Fruit fly (Drosophila melanogaster) whole organism, embryonic: ENCODE measurements around the gene Atg5.

ENCODE experiments used
- Atf-2 ChIP-seq: fragments of 200-800 bp; sonication (Bioruptor generic); optimal IDR thresholded peaks from 2 replicates; lab custom pipeline; 2016; ENCODE audit warnings: missing biosample characterization, missing genetic modification characterization
- Blimp-1 ChIP-seq: fragments of 200-800 bp; sonication (Bioruptor generic); optimal IDR thresholded peaks from 3 replicates; lab custom pipeline; 2018; ENCODE audit warnings: missing biosample characterization, missing genetic modification characterization, mild to moderate bottlenecking, moderate library complexity, missing genetic modification reagents
- CG10267 ChIP-seq: fragments of 200-800 bp; sonication (Bioruptor generic); optimal IDR thresholded peaks from 2 replicates; lab custom pipeline; 2018; ENCODE audit warnings: missing biosample characterization, mild to moderate bottlenecking, missing genetic modification characterization, moderate library complexity
- CG12219 ChIP-seq: fragments of 200-800 bp; sonication (Bioruptor generic); optimal IDR thresholded peaks from 3 replicates; lab custom pipeline; 2018; ENCODE audit warnings: missing biosample characterization, mild to moderate bottlenecking, missing genetic modification characterization
- CG12299 ChIP-seq: fragments of 200-800 bp; sonication (Bioruptor generic); optimal IDR thresholded peaks from 2 replicates; lab custom pipeline; 2018; ENCODE audit warnings: missing biosample characterization, mild to moderate bottlenecking, missing genetic modification characterization
- CG12391 ChIP-seq: fragments of 200-800 bp; sonication (Bioruptor generic); optimal IDR thresholded peaks from 3 replicates; lab custom pipeline; 2018; ENCODE audit warnings: missing biosample characterization, mild to moderate bottlenecking, missing genetic modification characterization, moderate library complexity
- CG13424 ChIP-seq: fragments of 200-800 bp; sonication (Bioruptor generic); optimal IDR thresholded peaks from 2 replicates; lab custom pipeline; 2019; ENCODE audit warnings: missing biosample characterization, mild to moderate bottlenecking, missing genetic modification characterization, moderate library complexity
- CG15514 ChIP-seq: fragments of 200-800 bp; sonication (Bioruptor generic); optimal IDR thresholded peaks from 3 replicates; lab custom pipeline; 2017; ENCODE audit warnings: missing biosample characterization, missing genetic modification characterization, mild to moderate bottlenecking, moderate library complexity, missing genetic modification reagents
- CG17328 ChIP-seq: fragments of 200-800 bp; sonication (Bioruptor generic); IDR thresholded peaks from 2 replicates; pipeline ENCODE4 v1.3.6; 2022; ENCODE audit warnings: missing biosample characterization, missing genetic modification characterization
- CG17359 ChIP-seq: fragments of 200-800 bp; sonication (Bioruptor generic); optimal IDR thresholded peaks from 3 replicates; lab custom pipeline; 2018; ENCODE audit warnings: missing biosample characterization, mild to moderate bottlenecking, missing genetic modification characterization, moderate library complexity
- CG18011 ChIP-seq: fragments of 200-800 bp; sonication (Bioruptor generic); optimal IDR thresholded peaks from 2 replicates; lab custom pipeline; 2017; ENCODE audit warnings: missing biosample characterization, missing genetic modification characterization, mild to moderate bottlenecking, moderate library complexity, missing genotype
- CG2889 ChIP-seq: fragments of 200-800 bp; sonication (Bioruptor generic); IDR thresholded peaks from 3 replicates; pipeline ENCODE4 v1.3.6; 2022; ENCODE audit warnings: missing biosample characterization, missing genetic modification characterization
- CG33213 ChIP-seq: fragments of 200-800 bp; sonication (Bioruptor generic); optimal IDR thresholded peaks from 3 replicates; lab custom pipeline; 2016; ENCODE audit warnings: missing biosample characterization, missing genetic modification characterization
- CG34376 ChIP-seq: fragments of 200-800 bp; sonication (Bioruptor generic); optimal IDR thresholded peaks from 2 replicates; lab custom pipeline; 2018; ENCODE audit warnings: missing biosample characterization, mild to moderate bottlenecking, missing genetic modification characterization
- CG4328 ChIP-seq: fragments of 200-800 bp; sonication (Bioruptor generic); optimal IDR thresholded peaks from 3 replicates; lab custom pipeline; 2017; ENCODE audit warnings: missing biosample characterization, missing genetic modification reagents, missing genetic modification characterization
- CG4820 ChIP-seq: fragments of 200-800 bp; sonication (Bioruptor generic); optimal IDR thresholded peaks from 3 replicates; lab custom pipeline; 2016; ENCODE audit warnings: missing biosample characterization, missing genetic modification characterization
- CG6654 ChIP-seq: fragments of 200-800 bp; sonication (Bioruptor generic); optimal IDR thresholded peaks from 2 replicates; lab custom pipeline; 2017; ENCODE audit warnings: missing biosample characterization, mild to moderate bottlenecking, missing genetic modification characterization
- CG6854 ChIP-seq: fragments of 200-800 bp; sonication (Bioruptor generic); optimal IDR thresholded peaks from 3 replicates; lab custom pipeline; 2017; ENCODE audit warnings: missing biosample characterization, mild to moderate bottlenecking, missing genetic modification characterization
- CG9437 ChIP-seq: fragments of 200-800 bp; sonication (Bioruptor generic); optimal IDR thresholded peaks from 2 replicates; lab custom pipeline; 2018; ENCODE audit warnings: missing biosample characterization, mild to moderate bottlenecking, missing genetic modification characterization
- CHES-1-like ChIP-seq: fragments of 200-800 bp; sonication (Bioruptor generic); optimal IDR thresholded peaks from 2 replicates; lab custom pipeline; 2016; ENCODE audit warnings: missing biosample characterization, missing genetic modification characterization
- D ChIP-seq, 2 experiments: fragments of 200-800 bp in 1 of 2; fragments of >200 bp in 1 of 2; sonication (Bioruptor generic) in 1 of 2; optimal IDR thresholded peaks; 2 replicates in 1 of 2; 3 replicates in 1 of 2; lab custom pipeline; 2017; ENCODE audit warnings: mild to moderate bottlenecking in 1 of 2, missing biosample characterization in 1 of 2, missing genetic modification characterization in 1 of 2, missing genetic modification reagents in 1 of 2
- Dad ChIP-seq: fragments of 200-800 bp; sonication (Bioruptor generic); optimal IDR thresholded peaks from 3 replicates; lab custom pipeline; 2016; ENCODE audit warnings: missing biosample characterization, missing genetic modification characterization
- Dek ChIP-seq: fragments of 200-800 bp; sonication (Bioruptor generic); optimal IDR thresholded peaks from 3 replicates; lab custom pipeline; 2019; ENCODE audit warnings: missing biosample characterization, mild to moderate bottlenecking, missing genetic modification characterization, moderate library complexity
- Dip3 ChIP-seq: fragments of 200-800 bp; sonication (Bioruptor generic); optimal IDR thresholded peaks from 3 replicates; lab custom pipeline; 2016; ENCODE audit warnings: missing biosample characterization, missing genetic modification characterization
- Dref ChIP-seq: fragments of 200-800 bp; sonication (Bioruptor generic); IDR thresholded peaks from 2 replicates; pipeline ENCODE4 v1.3.6; 2022; ENCODE audit warnings: missing biosample characterization, missing genetic modification characterization
- Ets65A ChIP-seq: fragments of 200-800 bp; sonication (Bioruptor generic); peaks from one replicate; lab custom pipeline; 2016; ENCODE audit warnings: missing biosample characterization, missing genetic modification characterization
- HLH54F ChIP-seq: fragments of 200-800 bp; sonication (Bioruptor generic); optimal IDR thresholded peaks from 3 replicates; lab custom pipeline; 2016; ENCODE audit warnings: missing biosample characterization, missing genetic modification characterization
- MTF-1 ChIP-seq: fragments of 200-800 bp; sonication (Bioruptor generic); optimal IDR thresholded peaks from 2 replicates; lab custom pipeline; 2018; ENCODE audit warnings: missing biosample characterization, mild to moderate bottlenecking, missing genetic modification characterization, borderline replicate concordance
- Max ChIP-seq: fragments of 200-800 bp; sonication (Bioruptor generic); optimal IDR thresholded peaks from 2 replicates; lab custom pipeline; 2016; ENCODE audit warnings: missing biosample characterization, mild to moderate bottlenecking, missing genetic modification characterization
- Nf-YA ChIP-seq: fragments of 200-800 bp; sonication (Bioruptor generic); IDR thresholded peaks from 2 replicates; pipeline ENCODE4 v1.3.6; 2022; ENCODE audit warnings: missing biosample characterization, missing genetic modification characterization
- PHDP ChIP-seq: fragments of 200-800 bp; sonication (Bioruptor generic); optimal IDR thresholded peaks from 3 replicates; lab custom pipeline; 2018; ENCODE audit warnings: missing biosample characterization, mild to moderate bottlenecking, missing genetic modification characterization, moderate library complexity
- Sox100B ChIP-seq: fragments of 200-800 bp; sonication (Bioruptor generic); optimal IDR thresholded peaks from 3 replicates; lab custom pipeline; 2018; ENCODE audit warnings: missing biosample characterization, mild to moderate bottlenecking, missing genetic modification characterization
- YL-1 ChIP-seq: fragments of 200-800 bp; sonication (Bioruptor generic); optimal IDR thresholded peaks from 3 replicates; lab custom pipeline; 2017; ENCODE audit warnings: missing biosample characterization, mild to moderate bottlenecking, missing genetic modification characterization
- bigmax ChIP-seq: fragments of 200-800 bp; sonication (Bioruptor generic); optimal IDR thresholded peaks from 2 replicates; lab custom pipeline; 2018; ENCODE audit warnings: missing biosample characterization, mild to moderate bottlenecking, missing genetic modification characterization
- caup ChIP-seq: fragments of 200-800 bp; sonication (Bioruptor generic); optimal IDR thresholded peaks from 3 replicates; lab custom pipeline; 2017; ENCODE audit warnings: missing biosample characterization, mild to moderate bottlenecking, missing genetic modification characterization, moderate library complexity; ENCODE audit not compliant: severe bottlenecking
- ems ChIP-seq: fragments of 200-800 bp; sonication (Bioruptor generic); optimal IDR thresholded peaks from 3 replicates; lab custom pipeline; 2016; ENCODE audit warnings: missing biosample characterization, missing genetic modification characterization
- lbe ChIP-seq: fragments of 200-800 bp; sonication (Bioruptor generic); optimal IDR thresholded peaks from 2 replicates; lab custom pipeline; 2016; ENCODE audit warnings: missing biosample characterization, mild to moderate bottlenecking, missing genetic modification characterization
- mld ChIP-seq: fragments of 200-800 bp; sonication (Bioruptor generic); IDR thresholded peaks from 3 replicates; pipeline ENCODE4 v1.3.6; 2022; ENCODE audit warnings: missing biosample characterization, missing genetic modification characterization; ENCODE audit not compliant: partially characterized antibody
- pan ChIP-seq, 4 experiments: fragments of >200 bp in 3 of 4; fragments of 200-800 bp in 1 of 4; sonication (Bioruptor generic) in 1 of 4; optimal IDR thresholded peaks in 3 of 4; IDR thresholded peaks in 1 of 4; 2 replicates each; pipeline versions ENCODE4 v1.3.6 to Lab custom; 2017 to 2022; ENCODE audit warnings: missing biosample characterization in 2 of 4, missing genetic modification characterization in 2 of 4, mixed read lengths in 1 of 4
- phol ChIP-seq: fragments of 200-800 bp; sonication (Bioruptor generic); optimal IDR thresholded peaks from 3 replicates; lab custom pipeline; 2018; ENCODE audit warnings: missing biosample characterization, mild to moderate bottlenecking, missing genetic modification characterization, moderate library complexity
- psq ChIP-seq: fragments of 200-800 bp; sonication (Bioruptor generic); optimal IDR thresholded peaks from 2 replicates; lab custom pipeline; 2017; ENCODE audit warnings: missing biosample characterization, missing genetic modification characterization
- sc ChIP-seq, 3 experiments: fragments of >200 bp in 2 of 3; fragments of 200-800 bp in 1 of 3; sonication (Bioruptor generic) in 1 of 3; optimal IDR thresholded peaks; 2 replicates in 2 of 3; 3 replicates in 1 of 3; lab custom pipeline; 2017; ENCODE audit warnings: mild to moderate bottlenecking in 1 of 3, missing biosample characterization in 1 of 3, missing genetic modification characterization in 1 of 3, missing genetic modification reagents in 1 of 3
- shn ChIP-seq: fragments of 200-800 bp; sonication (Bioruptor generic); optimal IDR thresholded peaks from 3 replicates; lab custom pipeline; 2016; ENCODE audit warnings: missing biosample characterization, missing genetic modification characterization
- stwl ChIP-seq: fragments of 200-800 bp; sonication (Bioruptor generic); optimal IDR thresholded peaks from 3 replicates; lab custom pipeline; 2018; ENCODE audit warnings: missing biosample characterization, mild to moderate bottlenecking, missing genetic modification characterization, moderate library complexity
- trem ChIP-seq: fragments of 200-800 bp; optimal IDR thresholded peaks from 3 replicates; lab custom pipeline; 2019; ENCODE audit warnings: missing biosample characterization, mild to moderate bottlenecking, missing genetic modification characterization, moderate library complexity

The Atg5 gene

DNA sequence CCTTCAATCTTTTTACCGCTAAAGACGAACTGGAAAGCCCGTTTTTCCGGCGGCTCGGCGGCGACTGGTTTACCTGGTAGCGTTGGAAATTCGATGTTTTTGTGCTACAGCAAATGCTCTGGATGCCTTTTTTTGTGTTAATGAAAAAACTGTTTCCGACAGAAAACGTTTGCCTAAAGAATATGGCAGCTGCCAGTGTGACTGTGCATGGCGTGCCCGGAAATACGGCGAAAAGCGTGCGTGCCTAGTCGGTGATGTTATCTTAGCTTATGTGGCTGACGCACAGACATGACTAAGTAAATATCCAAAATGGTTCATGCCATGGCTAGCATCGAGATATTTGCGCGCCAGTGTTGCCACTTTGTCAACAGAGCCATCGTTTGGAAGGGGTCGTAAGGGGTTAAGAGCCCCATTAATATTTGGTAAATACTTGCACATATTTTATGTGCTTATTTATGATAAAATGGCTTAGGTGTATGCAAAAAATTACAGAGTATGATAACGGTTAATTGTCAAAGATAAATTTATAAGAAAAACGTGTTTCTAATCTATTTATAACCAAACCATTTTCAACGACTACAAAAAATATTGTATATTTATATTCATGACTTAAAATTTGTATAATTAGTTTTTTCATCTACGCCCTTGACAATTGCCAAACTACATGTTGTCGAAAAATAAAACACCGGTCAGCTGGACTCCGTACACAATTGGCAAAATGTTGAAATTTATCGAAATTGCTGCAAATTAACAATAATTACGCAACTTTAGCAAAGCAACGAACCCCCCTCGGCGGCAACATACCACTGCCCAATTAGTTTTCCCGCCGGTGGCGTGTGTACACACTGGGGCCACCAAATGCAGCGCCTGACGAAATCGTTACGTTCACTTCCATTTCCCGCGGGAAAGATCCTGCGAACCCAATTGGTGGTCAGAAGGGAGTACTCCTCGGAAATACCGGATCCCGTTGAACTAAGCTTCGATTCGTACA, 37.3 kb downstream of the Atg5 start, which contains the start of gene CG2059 (continued):
- no peak for TF ChIP-seq lbe (GFP tag; lab: Kevin White, UChicago)
- TF ChIP-seq CG17359 = no peak
- TF ChIP-seq Dek (tag; lab: Kevin White, UChicago) = peak; percentile 20
- TF ChIP-seq CG2889 (GFP tag; lab: Robert Waterston, UW) = 0 out of 3 replicates have a peak, but pooled peaks have one; percentile 43
- no peak for TF ChIP-seq CG6854 (GFP tag; lab: Kevin White, UChicago)
- TF ChIP-seq D (optimal IDR thresholded peaks at IDR 0.05; lab: Kevin White, UChicago) = no peak
- TF ChIP-seq D (GFP tag; optimal IDR thresholded peaks at IDR 0.05; lab: Kevin White, UChicago) = no peak
- no peak for TF ChIP-seq psq (GFP tag; lab: Kevin White, UChicago)
- TF ChIP-seq Sox100B (GFP tag; lab: Kevin White, UChicago) = no peak
- TF ChIP-seq pan (optimal IDR thresholded peaks at IDR 0.05; lab: Kevin White, UChicago) = no peak
- TF ChIP-seq pan (GFP tag; optimal IDR thresholded peaks at IDR 0.05 in 1 of 2, IDR thresholded peaks at IDR 0.05 in 1 of 2) = peak in 1 of 2 experiments; percentile 42
- TF ChIP-seq CG10267 = peak; percentile 66
- TF ChIP-seq Ets65A (GFP tag; lab: Kevin White, UChicago) = peak; percentile 98
- no peak for TF ChIP-seq CG17328 (GFP tag; lab: Robert Waterston, UW)
- TF ChIP-seq caup = peak; percentile 50
- peak; percentile 51 for TF ChIP-seq MTF-1 (GFP tag; lab: Kevin White, UChicago)
- TF ChIP-seq CG12219 (GFP tag; lab: Kevin White, UChicago) = no peak
- peak; percentile 20 for TF ChIP-seq Atf-2 (GFP tag; lab: Kevin White, UChicago)
- peak; percentile 49 for TF ChIP-seq stwl (tag; lab: Kevin White, UChicago)
- peak; percentile 94 for TF ChIP-seq phol
- peak; percentile 80 for TF ChIP-seq CG33213 (GFP tag; lab: Kevin White, UChicago)
- TF ChIP-seq ems (GFP tag; lab: Kevin White, UChicago) = peak; percentile 26
- peak; percentile 56 for TF ChIP-seq YL-1 (GFP tag; lab: Kevin White, UChicago)
- peak; percentile 60 for TF ChIP-seq shn
- peak; percentile 32 for TF ChIP-seq Dip3 (GFP tag; lab: Kevin White, UChicago)
- peak; percentile 84 for TF ChIP-seq CG15514 (GFP tag; lab: Kevin White, UChicago)
- TF ChIP-seq CG12299 (tag; lab: Kevin White, UChicago) = peak; percentile 19
- TF ChIP-seq sc (optimal IDR thresholded peaks at IDR 0.05; lab: Kevin White, UChicago) = no peak
- no peak for TF ChIP-seq sc (GFP tag; optimal IDR thresholded peaks at IDR 0.05; lab: Kevin White, UChicago)
- TF ChIP-seq CG18011 = no peak
- peak; percentile 75 for TF ChIP-seq trem (tag; lab: Kevin White, UChicago)
- TF ChIP-seq CG34376 (GFP tag; lab: Kevin White, UChicago) = peak; percentile 1
- TF ChIP-seq CG12391 = peak; percentile 52
- TF ChIP-seq CHES-1-like (GFP tag; lab: Kevin White, UChicago) = peak; percentile 51
- peak; percentile 55 for TF ChIP-seq Max (GFP tag; lab: Kevin White, UChicago)
- peak; percentile 65 for TF ChIP-seq Dref (GFP tag; lab: Robert Waterston, UW)
- TF ChIP-seq PHDP (tag; lab: Kevin White, UChicago) = peak; percentile 29
- TF ChIP-seq HLH54F = peak; percentile 38
- TF ChIP-seq Nf-YA (GFP tag; lab: Robert Waterston, UW) = no peak
- peak; percentile 26 for TF ChIP-seq CG4820 (GFP tag; lab: Kevin White, UChicago)
- peak; percentile 7 for TF ChIP-seq Blimp-1 (GFP tag; lab: Kevin White, UChicago)
- peak; percentile 31 for TF ChIP-seq CG9437 (GFP tag; lab: Kevin White, UChicago)
- no peak for TF ChIP-seq mld (GFP tag; lab: Robert Waterston, UW)
- TF ChIP-seq Dad (GFP tag; lab: Kevin White, UChicago) = peak; percentile 29
- TF ChIP-seq CG4328 (GFP tag; lab: Kevin White, UChicago) = no peak
- TF ChIP-seq CG13424 (tag; lab: Kevin White, UChicago) = peak; percentile 37
- TF ChIP-seq bigmax = peak; percentile 53
- TF ChIP-seq CG6654 (GFP tag; lab: Kevin White, UChicago) = no peak
